Fruit fly (Drosophila melanogaster): Measurements from ENCODE around the gene srw.

srw gene

DNA sequence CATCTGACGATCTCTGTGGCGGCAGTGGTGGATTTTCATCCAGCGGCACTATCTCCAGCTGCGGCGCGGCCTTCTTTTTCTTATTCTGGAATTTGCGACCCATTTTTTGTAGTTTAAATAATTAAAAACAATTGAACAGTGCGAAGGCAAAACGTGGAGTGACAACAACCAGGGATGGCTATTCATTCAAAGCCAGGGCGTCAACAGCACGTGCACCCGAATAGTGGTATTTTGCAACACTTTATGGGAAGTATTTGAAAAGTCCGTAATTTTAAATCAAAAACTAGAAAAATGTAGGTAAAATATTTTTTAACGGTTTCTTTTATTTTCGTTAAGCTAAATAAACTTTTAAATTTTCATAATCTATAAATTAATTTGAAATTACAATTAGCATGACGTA, 651 bp downstream of the srw start, which contains the start of gene CG11583 (continued):
- TF ChIP-seq MESR4 (GFP tag; optimal IDR thresholded peaks at IDR 0.05), result peak; percentile 83
- TF ChIP-seq hth (optimal IDR thresholded peaks at IDR 0.05), result no peak
- no peak for TF ChIP-seq Usf (GFP tag; optimal IDR thresholded peaks at IDR 0.05)
- TF ChIP-seq Atf6 (GFP tag; IDR thresholded peaks at IDR 0.05), result no peak
- no peak for TF ChIP-seq CG2889 (GFP tag; IDR thresholded peaks at IDR 0.05)
- no peak for TF ChIP-seq D19B (GFP tag; optimal IDR thresholded peaks at IDR 0.05)
- peak; percentile 29 for TF ChIP-seq jumu (GFP tag; optimal IDR thresholded peaks at IDR 0.05)
- no peak for TF ChIP-seq grn (GFP tag; optimal IDR thresholded peaks at IDR 0.05)
- no peak for TF ChIP-seq CG10366 (GFP tag; IDR thresholded peaks at IDR 0.05)
- TF ChIP-seq Opbp (GFP tag; IDR thresholded peaks at IDR 0.05; ENCODE audit: partially characterized antibody), result 0 out of 3 replicates have a peak, but pooled peaks have one; percentile 14
- no peak for TF ChIP-seq ranshi (GFP tag; IDR thresholded peaks at IDR 0.05)
- TF ChIP-seq row (GFP tag; IDR thresholded peaks at IDR 0.05), result peak; percentile 67
- TF ChIP-seq tap (tag; optimal IDR thresholded peaks at IDR 0.05), result no peak
- no peak for TF ChIP-seq zfh1 (GFP tag; IDR thresholded peaks at IDR 0.05)
- no peak for TF ChIP-seq CG18011 (GFP tag; optimal IDR thresholded peaks at IDR 0.05)
- peak; percentile 28 for TF ChIP-seq CG15601 (tag; optimal IDR thresholded peaks at IDR 0.05)
- TF ChIP-seq Taf1 (GFP tag; IDR thresholded peaks at IDR 0.05), result no peak
- no peak for TF ChIP-seq btn (GFP tag; optimal IDR thresholded peaks at IDR 0.05)
- no peak for TF ChIP-seq CG4820 (GFP tag; optimal IDR thresholded peaks at IDR 0.05)
- no peak for TF ChIP-seq so (GFP tag; IDR thresholded peaks at IDR 0.05)
- TF ChIP-seq CG17612 (GFP tag; IDR thresholded peaks at IDR 0.05), result no peak
- no peak for TF ChIP-seq CG17328 (GFP tag; IDR thresholded peaks at IDR 0.05)
- no peak for TF ChIP-seq Bdp1 (GFP tag; optimal IDR thresholded peaks at IDR 0.05)
- TF ChIP-seq cato (GFP tag; optimal IDR thresholded peaks at IDR 0.05; ENCODE audit: borderline replicate concordance), result no peak
- peak; percentile 13 for TF ChIP-seq CG33557 (GFP tag; optimal IDR thresholded peaks at IDR 0.05)
- TF ChIP-seq CG11723 (GFP tag; optimal IDR thresholded peaks at IDR 0.05), result no peak
- TF ChIP-seq Kr (GFP tag; optimal IDR thresholded peaks at IDR 0.05), result no peak
- TF ChIP-seq CG9797 (GFP tag; optimal IDR thresholded peaks at IDR 0.05), result peak; percentile 36
- TF ChIP-seq cwo (GFP tag; optimal IDR thresholded peaks at IDR 0.05), result peak; percentile 93
- TF ChIP-seq nmo (GFP tag; optimal IDR thresholded peaks at IDR 0.05), result peak; percentile 24
- no peak for TF ChIP-seq lmd (GFP tag; IDR thresholded peaks at IDR 0.05)
- no peak for TF ChIP-seq Neu2 (GFP tag; optimal IDR thresholded peaks at IDR 0.05; ENCODE audit: borderline replicate concordance)
- peak; percentile 6 for TF ChIP-seq Fer2 (tag; optimal IDR thresholded peaks at IDR 0.05)
- TF ChIP-seq ato (GFP tag; IDR thresholded peaks at IDR 0.05; ENCODE audit: partially characterized antibody), result no peak
- no peak for TF ChIP-seq HLH3B (GFP tag; IDR thresholded peaks at IDR 0.05)
- no peak for TF ChIP-seq seq (GFP tag; IDR thresholded peaks at IDR 0.05)
- peak; percentile 23 for TF ChIP-seq CG2116 (GFP tag; optimal IDR thresholded peaks at IDR 0.05)
- peak; percentile 3 for TF ChIP-seq az2 (GFP tag; optimal IDR thresholded peaks at IDR 0.05)
- TF ChIP-seq CG11504 (tag; optimal IDR thresholded peaks at IDR 0.05), result no peak
- no peak for TF ChIP-seq CG4404 (GFP tag; IDR thresholded peaks at IDR 0.05)
- TF ChIP-seq CG30431 (GFP tag; optimal IDR thresholded peaks at IDR 0.05), result no peak
- TF ChIP-seq CG10959 (GFP tag; IDR thresholded peaks at IDR 0.05), result no peak
- no peak for TF ChIP-seq Doc2 (GFP tag; IDR thresholded peaks at IDR 0.05)
- no peak for TF ChIP-seq Blimp-1 (GFP tag; optimal IDR thresholded peaks at IDR 0.05)
- peak; percentile 43 for TF ChIP-seq CG12155 (GFP tag; optimal IDR thresholded peaks at IDR 0.05)
- TF ChIP-seq org-1 (GFP tag; optimal IDR thresholded peaks at IDR 0.05), result no peak
- TF ChIP-seq CG15011 (GFP tag; optimal IDR thresholded peaks at IDR 0.05), result no peak
- TF ChIP-seq psq (GFP tag; optimal IDR thresholded peaks at IDR 0.05), result peak; percentile 3
- TF ChIP-seq grau (tag; optimal IDR thresholded peaks at IDR 0.05), result no peak
- TF ChIP-seq tx (GFP tag; optimal IDR thresholded peaks at IDR 0.05), result peak; percentile 20
- no peak for TF ChIP-seq CG16813 (GFP tag; IDR thresholded peaks at IDR 0.05; ENCODE audit: partially characterized antibody)
- TF ChIP-seq CG1233 (GFP tag; optimal IDR thresholded peaks at IDR 0.05), result no peak
